Worm (Caenorhabditis elegans): ENCODE results near the gene fipr-12.

DNA sequence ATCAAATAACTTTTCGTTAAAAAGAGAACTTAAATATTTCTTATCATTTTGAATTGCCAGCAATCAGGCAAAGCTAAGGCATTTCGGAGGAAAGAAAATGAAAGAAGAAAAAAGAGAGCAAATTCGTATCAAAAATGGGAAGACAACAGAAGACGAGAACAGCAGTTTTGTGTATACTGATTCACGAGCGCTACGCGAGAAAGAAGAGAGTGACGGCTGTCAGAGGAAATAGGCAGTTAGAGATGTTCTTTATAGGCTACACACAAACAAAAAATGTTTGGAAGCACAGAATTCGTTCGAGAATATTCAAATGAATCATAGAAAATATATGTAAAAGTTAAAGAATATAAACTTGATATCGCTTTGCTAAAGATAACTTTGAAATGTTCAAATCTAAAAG lies 41.7 kb downstream of the fipr-12 start:
- TF ChIP-seq lin-13 (tag; optimal IDR thresholded peaks at IDR 0.05): no peak
- TF ChIP-seq ces-1 (GFP tag; optimal IDR thresholded peaks at IDR 0.05): no peak
- TF ChIP-seq nhr-2 (tag; optimal IDR thresholded peaks at IDR 0.05): no peak
- TF ChIP-seq nhr-76 (tag; optimal IDR thresholded peaks at IDR 0.05): no peak
- TF ChIP-seq ztf-11 (tag; optimal IDR thresholded peaks at IDR 0.05): no peak
- TF ChIP-seq drap-1 (GFP tag; optimal IDR thresholded peaks at IDR 0.05): no peak
- no peak for TF ChIP-seq sptf-1 (tag; optimal IDR thresholded peaks at IDR 0.05)
- TF ChIP-seq bed-3 (GFP tag; optimal IDR thresholded peaks at IDR 0.05): no peak
- no peak for TF ChIP-seq mab-5 (tag; optimal IDR thresholded peaks at IDR 0.05)
- no peak for TF ChIP-seq unc-62 (GFP tag; optimal IDR thresholded peaks at IDR 0.05)
- TF ChIP-seq nhr-237 (tag; optimal IDR thresholded peaks at IDR 0.05): no peak
- no peak for TF ChIP-seq snpc-4 (tag; optimal IDR thresholded peaks at IDR 0.05)
- no peak for TF ChIP-seq pha-4 (tag; optimal IDR thresholded peaks at IDR 0.05)
- TF ChIP-seq mep-1 (tag; optimal IDR thresholded peaks at IDR 0.05): no peak
